Fruit fly (Drosophila melanogaster) ovary, adult (tissue): ENCODE data around the gene CG31960.

Source experiments
- CG17801 ChIP-seq: fragments of 200-800 bp; optimal IDR thresholded peaks from 2 replicates; lab custom pipeline; 2019; ENCODE audit warnings: missing biosample characterization, mild to moderate bottlenecking, missing genetic modification characterization, moderate library complexity; ENCODE audit not compliant: partially characterized antibody

The CG31960 gene

dm6 chr2L:3802818-3803456 lies 18.2 kb downstream of the CG31960 start:
- peak; percentile 89 for TF ChIP-seq CG17801 (GFP tag; lab: Kevin White, UChicago)

- no peak for TF ChIP-seq CG17801 (GFP tag; lab: Kevin White, UChicago)
These were observed 18.9 kb downstream of the CG31960 start, which contains the start of gene Reph for dm6 chr2L:3803466-3804143. TSS of gene Reph (plus strand) at chr2L:3803545.

dm6 chr2L:3804641-3805273 lies 20.0 kb downstream of the CG31960 start:
- TF ChIP-seq CG17801 (GFP tag; lab: Kevin White, UChicago), result peak; percentile 91

dm6 chr2L:3805274-3806196 lies 20.8 kb downstream of the CG31960 start:
- TF ChIP-seq CG17801 (GFP tag; lab: Kevin White, UChicago), result no peak

dm6 chr2L:3806197-3807030 lies 21.7 kb downstream of the CG31960 start:
- TF ChIP-seq CG17801 (GFP tag; lab: Kevin White, UChicago), result peak; percentile 21

- TF ChIP-seq CG17801 (GFP tag; lab: Kevin White, UChicago), result no peak
These were observed 28.6 kb downstream of the CG31960 start, which contains the start of gene CG3407 for dm6 chr2L:3813255-3813875. TSS of gene CG3407 (minus strand) at chr2L:3813410.

dm6 chr2L:3814163-3814562 lies 29.4 kb downstream of the CG31960 start:
- no peak for TF ChIP-seq CG17801 (GFP tag; lab: Kevin White, UChicago)

- TF ChIP-seq CG17801 (GFP tag; lab: Kevin White, UChicago), result no peak
These were observed 34.2 kb downstream of the CG31960 start for dm6 chr2L:3818903-3819302.

- no peak for TF ChIP-seq CG17801 (GFP tag; lab: Kevin White, UChicago)
These were observed 37.8 kb downstream of the CG31960 start for dm6 chr2L:3822462-3823065.

dm6 chr2L:3823835-3824234 lies 39.1 kb downstream of the CG31960 start:
- no peak for TF ChIP-seq CG17801 (GFP tag; lab: Kevin White, UChicago)

- no peak for TF ChIP-seq CG17801 (GFP tag; lab: Kevin White, UChicago)
These were observed 40.7 kb downstream of the CG31960 start, which contains the start of gene slp1 for dm6 chr2L:3825413-3825812. TSS of gene slp1 (plus strand) at chr2L:3825675.

- TF ChIP-seq CG17801 (GFP tag; lab: Kevin White, UChicago), result no peak
These were observed 42.8 kb downstream of the CG31960 start for dm6 chr2L:3827406-3828133.
